Fruit fly (Drosophila melanogaster) whole organism, prepupa: ENCODE measurements around the gene Tpr2.

Experiments
- CG6792 ChIP-seq: fragments of 200-800 bp; sonication (Bioruptor generic); optimal IDR thresholded peaks from 3 replicates; lab custom pipeline; 2016; ENCODE audit warnings: missing biosample characterization, missing genetic modification characterization
- CG6854 ChIP-seq: fragments of 200-800 bp; sonication (Bioruptor generic); optimal IDR thresholded peaks from 2 replicates; lab custom pipeline; 2017; ENCODE audit warnings: missing biosample characterization, mild to moderate bottlenecking, missing genetic modification characterization
- Eip93F ChIP-seq: fragments of 200-800 bp; sonication (Bioruptor generic); optimal IDR thresholded peaks from 2 replicates; lab custom pipeline; 2016; ENCODE audit warnings: missing biosample characterization, mild to moderate bottlenecking, missing genetic modification characterization
- Ets21C ChIP-seq: fragments of 200-800 bp; sonication (Bioruptor generic); optimal IDR thresholded peaks from 3 replicates; lab custom pipeline; 2016; ENCODE audit warnings: missing biosample characterization, missing genetic modification characterization
- Gug ChIP-seq: fragments of 200-800 bp; sonication (Bioruptor generic); IDR thresholded peaks from 2 replicates; pipeline ENCODE4 v1.3.6; 2022; ENCODE audit warnings: missing biosample characterization, missing genetic modification characterization
- Lpt ChIP-seq: fragments of 200-800 bp; sonication (Bioruptor generic); optimal IDR thresholded peaks from 3 replicates; lab custom pipeline; 2016; ENCODE audit warnings: missing biosample characterization, missing genetic modification characterization
- acj6 ChIP-seq: fragments of 200-800 bp; sonication (Bioruptor generic); optimal IDR thresholded peaks from 3 replicates; lab custom pipeline; 2016; ENCODE audit warnings: missing biosample characterization, missing genetic modification characterization
- net ChIP-seq: fragments of 200-800 bp; sonication (Bioruptor generic); optimal IDR thresholded peaks from 3 replicates; lab custom pipeline; 2016; ENCODE audit warnings: missing biosample characterization, missing genetic modification characterization
- vri ChIP-seq: fragments of 200-800 bp; sonication (Bioruptor generic); optimal IDR thresholded peaks from 3 replicates; lab custom pipeline; 2016; ENCODE audit warnings: missing biosample characterization, mild to moderate bottlenecking, missing genetic modification characterization

DNA sequence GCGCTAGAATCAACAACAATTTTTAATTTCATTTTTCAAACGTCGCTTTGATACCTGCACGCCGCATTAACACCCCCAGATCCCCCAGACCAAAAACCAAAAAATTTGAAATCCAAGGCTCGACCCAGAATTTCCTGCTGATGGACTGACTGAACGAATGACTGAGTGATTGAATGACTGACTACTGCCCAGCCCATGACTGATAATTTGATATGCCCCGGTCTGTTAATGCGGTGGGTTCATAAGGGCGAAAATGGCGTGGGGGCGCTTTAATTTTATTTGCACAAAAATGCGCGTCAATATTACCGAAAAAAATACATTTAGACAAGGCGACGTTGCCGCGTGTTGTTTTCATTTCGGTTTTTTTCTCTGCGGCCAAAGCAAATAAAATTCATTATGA lies 48.7 kb upstream of the Tpr2 start:
- TF ChIP-seq Ets21C, result no peak
- no peak for TF ChIP-seq Lpt (GFP tag; lab: Kevin White, UChicago)
- no peak for TF ChIP-seq CG6792
- no peak for TF ChIP-seq Eip93F (GFP tag; lab: Kevin White, UChicago)
- TF ChIP-seq net, result no peak
- no peak for TF ChIP-seq acj6 (GFP tag; lab: Kevin White, UChicago)
- TF ChIP-seq Gug (GFP tag; lab: Robert Waterston, UW), result no peak
- TF ChIP-seq vri (GFP tag; lab: Kevin White, UChicago), result no peak
- no peak for TF ChIP-seq CG6854 (GFP tag; lab: Kevin White, UChicago)
